Worm (Caenorhabditis elegans) whole organism, L1 larva: Measurements from ENCODE around the gene K09A9.8.

ENCODE experiments used
- C04F5.9 ChIP-seq: sonication (generic microtip); optimal IDR thresholded peaks from 2 replicates; lab custom pipeline; 2016; ENCODE audit warnings: missing genetic modification characterization, missing compliant biosample characterization
- F16B12.6 ChIP-seq: fragments of 150-350 bp; optimal IDR thresholded peaks from 2 replicates; lab custom pipeline; 2014; ENCODE audit warnings: missing biosample characterization, missing genetic modification characterization
- Y116A8C.19 ChIP-seq: sonication (generic microtip); optimal IDR thresholded peaks from 2 replicates; lab custom pipeline; 2016; ENCODE audit warnings: missing compliant biosample characterization, missing genetic modification characterization, borderline replicate concordance
- aha-1 ChIP-seq: fragments of 150-350 bp; optimal IDR thresholded peaks from 2 replicates; lab custom pipeline; 2014; ENCODE audit warnings: missing biosample characterization, missing genetic modification characterization
- aly-2 ChIP-seq: fragments of 150-350 bp; optimal IDR thresholded peaks from 2 replicates; lab custom pipeline; 2014; ENCODE audit warnings: missing biosample characterization, missing genetic modification characterization
- ama-1 ChIP-seq: fragments of 150-350 bp; optimal IDR thresholded peaks from 2 replicates; lab custom pipeline; 2014
- blmp-1 ChIP-seq: fragments of 150-350 bp; optimal IDR thresholded peaks from 2 replicates; lab custom pipeline; 2014; ENCODE audit warnings: missing biosample characterization, missing genetic modification characterization
- ceh-8 ChIP-seq: fragments of 200-800 bp; sonication (Bioruptor generic); optimal IDR thresholded peaks from 2 replicates; lab custom pipeline; 2018; ENCODE audit warnings: mild to moderate bottlenecking, missing genetic modification characterization, moderate library complexity, missing compliant biosample characterization
- ces-1 ChIP-seq: fragments of 150-350 bp; optimal IDR thresholded peaks from 2 replicates; lab custom pipeline; 2014; ENCODE audit warnings: missing biosample characterization, missing genetic modification reagents, missing genetic modification characterization
- dpl-1 ChIP-seq, 3 experiments: fragments of 150-350 bp in 2 of 3; sonication (generic microtip) in 1 of 3; optimal IDR thresholded peaks; 2 replicates each; lab custom pipeline; 2014 to 2017; ENCODE audit warnings: missing biosample characterization in 3 of 3, missing genetic modification characterization in 3 of 3, missing genetic modification reagents in 3 of 3
- dsc-1 ChIP-seq: sonication (generic microtip); optimal IDR thresholded peaks from 2 replicates; lab custom pipeline; 2016; ENCODE audit warnings: mild to moderate bottlenecking, missing genetic modification characterization, missing compliant biosample characterization
- efl-1 ChIP-seq, 4 experiments: fragments of 150-350 bp; optimal IDR thresholded peaks in 3 of 4; peaks in 1 of 4; 1 replicate in 1 of 4; 2 replicates in 3 of 4; lab custom pipeline; 2014; ENCODE audit warnings: missing biosample characterization in 2 of 4, missing genetic modification characterization in 2 of 4, missing genetic modification reagents in 2 of 4
- efl-3 ChIP-seq: fragments of 200-800 bp; sonication (Bioruptor generic); optimal IDR thresholded peaks from 2 replicates; lab custom pipeline; 2018; ENCODE audit warnings: mild to moderate bottlenecking, missing genetic modification characterization, missing compliant biosample characterization
- egl-13 ChIP-seq: sonication (generic microtip); optimal IDR thresholded peaks from 2 replicates; lab custom pipeline; 2016; ENCODE audit warnings: missing genotype, missing genetic modification reagents, missing genetic modification characterization, missing compliant biosample characterization
- egl-27 ChIP-seq, 2 experiments: fragments of 150-350 bp in 1 of 2; sonication (generic microtip); optimal IDR thresholded peaks; 3 replicates each; lab custom pipeline; 2017 to 2018; ENCODE audit warnings: missing biosample characterization in 2 of 2, missing genetic modification characterization in 2 of 2, missing genetic modification reagents in 2 of 2
- elt-2 ChIP-seq: sonication (generic microtip); optimal IDR thresholded peaks from 2 replicates; lab custom pipeline; 2016; ENCODE audit warnings: missing genetic modification characterization, mild to moderate bottlenecking, inconsistent platforms, missing compliant biosample characterization, missing genetic modification reagents
- fos-1 ChIP-seq: fragments of 150-350 bp; optimal IDR thresholded peaks from 2 replicates; lab custom pipeline; 2014; ENCODE audit warnings: missing biosample characterization, missing genetic modification characterization
- hlh-17 ChIP-seq: fragments of 200-800 bp; sonication (Bioruptor generic); optimal IDR thresholded peaks from 2 replicates; lab custom pipeline; 2018; ENCODE audit warnings: missing genetic modification characterization, mild to moderate bottlenecking, missing compliant biosample characterization, moderate library complexity, borderline replicate concordance
- hlh-4 ChIP-seq: sonication (generic microtip); optimal IDR thresholded peaks from 2 replicates; lab custom pipeline; 2016; ENCODE audit warnings: mild to moderate bottlenecking, missing genetic modification characterization, missing compliant biosample characterization
- hpl-2 ChIP-seq: fragments of 150-350 bp; optimal IDR thresholded peaks from 2 replicates; lab custom pipeline; 2014; ENCODE audit warnings: missing biosample characterization, missing genetic modification reagents, missing genetic modification characterization
- irx-1 ChIP-seq: sonication (generic microtip); optimal IDR thresholded peaks from 2 replicates; lab custom pipeline; 2016; ENCODE audit warnings: missing genetic modification characterization, missing compliant biosample characterization
- isw-1 ChIP-seq: fragments of 200-800 bp; sonication (Bioruptor generic); IDR thresholded peaks from 2 replicates; pipeline ENCODE4 v1.3.6; 2022; ENCODE audit warnings: missing genetic modification characterization, missing compliant biosample characterization
- lin-14 ChIP-seq: fragments of 200-800 bp; sonication (Bioruptor generic); optimal IDR thresholded peaks from 2 replicates; lab custom pipeline; 2018; ENCODE audit warnings: mild to moderate bottlenecking, missing genetic modification characterization, moderate library complexity, missing compliant biosample characterization
- lin-35 ChIP-seq, 2 experiments: fragments of 150-350 bp; optimal IDR thresholded peaks; 2 replicates each; lab custom pipeline; 2014; ENCODE audit warnings: missing biosample characterization in 2 of 2, missing genetic modification characterization in 2 of 2, missing genetic modification reagents in 2 of 2
- nhr-11 ChIP-seq: fragments of 150-350 bp; optimal IDR thresholded peaks from 2 replicates; lab custom pipeline; 2014; ENCODE audit warnings: missing biosample characterization, missing genetic modification characterization
- nhr-19 ChIP-seq: fragments of 200-800 bp; sonication (Bioruptor generic); conservative IDR thresholded peaks from 2 replicates; pipeline ENCODE4 v1.3.6; 2022; ENCODE audit warnings: missing genetic modification characterization, missing compliant biosample characterization
- nhr-20 ChIP-seq: sonication (generic microtip); optimal IDR thresholded peaks from 2 replicates; lab custom pipeline; 2016; ENCODE audit warnings: mild to moderate bottlenecking, missing genetic modification characterization, missing compliant biosample characterization
- nhr-237 ChIP-seq: fragments of 150-350 bp; optimal IDR thresholded peaks from 2 replicates; lab custom pipeline; 2014; ENCODE audit warnings: missing biosample characterization, missing genetic modification characterization
- nhr-28 ChIP-seq: fragments of 150-350 bp; optimal IDR thresholded peaks from 2 replicates; lab custom pipeline; 2014; ENCODE audit warnings: missing biosample characterization, missing genetic modification characterization
- nhr-84 ChIP-seq: sonication (generic microtip); optimal IDR thresholded peaks from 2 replicates; lab custom pipeline; 2017; ENCODE audit warnings: missing biosample characterization, missing genetic modification characterization
- nhr-85 ChIP-seq: sonication (generic microtip); peaks from one replicate; lab custom pipeline; 2016; ENCODE audit warnings: missing genetic modification characterization, inconsistent platforms, missing compliant biosample characterization
- nhr-90 ChIP-seq: sonication (generic microtip); optimal IDR thresholded peaks from 2 replicates; lab custom pipeline; 2016; ENCODE audit warnings: mild to moderate bottlenecking, missing genetic modification characterization, missing compliant biosample characterization; ENCODE audit not compliant: poor library complexity
- skn-1 ChIP-seq: fragments of 150-350 bp; optimal IDR thresholded peaks from 2 replicates; lab custom pipeline; 2014; ENCODE audit warnings: missing biosample characterization, missing genetic modification characterization
- snu-23 ChIP-seq: sonication (generic microtip); optimal IDR thresholded peaks from 2 replicates; lab custom pipeline; 2016; ENCODE audit warnings: missing genetic modification characterization, missing compliant biosample characterization
- sox-4 ChIP-seq: sonication (generic microtip); optimal IDR thresholded peaks from 2 replicates; lab custom pipeline; 2016; ENCODE audit warnings: missing genetic modification characterization, missing compliant biosample characterization
- sup-37 ChIP-seq: fragments of 200-800 bp; sonication (Bioruptor generic); optimal IDR thresholded peaks from 2 replicates; lab custom pipeline; 2018; ENCODE audit warnings: mild to moderate bottlenecking, missing genetic modification characterization, missing compliant biosample characterization
- unc-30 ChIP-seq: sonication (generic microtip); optimal IDR thresholded peaks from 2 replicates; lab custom pipeline; 2017; ENCODE audit warnings: missing biosample characterization, missing genetic modification characterization
- unc-62 ChIP-seq: fragments of 150-350 bp; optimal IDR thresholded peaks from 2 replicates; lab custom pipeline; 2014; ENCODE audit warnings: missing biosample characterization, missing genetic modification reagents, missing genetic modification characterization
- unc-98 ChIP-seq: fragments of 200-800 bp; sonication (Bioruptor generic); IDR thresholded peaks from 2 replicates; pipeline ENCODE4 v1.3.6; 2022; ENCODE audit warnings: missing genetic modification characterization, missing compliant biosample characterization
- xbp-1 ChIP-seq: sonication (generic microtip); optimal IDR thresholded peaks from 2 replicates; lab custom pipeline; 2016; ENCODE audit warnings: missing genetic modification characterization, missing compliant biosample characterization
- zag-1 ChIP-seq: fragments of 150-350 bp; optimal IDR thresholded peaks from 2 replicates; lab custom pipeline; 2014; ENCODE audit warnings: missing biosample characterization, missing genetic modification characterization
- ztf-11 ChIP-seq, 2 experiments: sonication (generic microtip); optimal IDR thresholded peaks; 2 replicates each; lab custom pipeline; 2016 to 2017; ENCODE audit warnings: missing genetic modification characterization in 2 of 2, missing biosample characterization in 1 of 2, missing compliant biosample characterization in 1 of 2

Gene K09A9.8

ce11 chrX:15597077-15597476 is at the start of gene K09A9.8:
TSS of gene K09A9.8 (minus strand) at chrX:15597177.
- TF ChIP-seq aha-1 (tag; lab: Kevin White, UChicago) (no peak), ces-1 (GFP tag; lab: Kevin White, UChicago) (no peak), nhr-84 (tag; lab: Kevin White, UChicago) (no peak), lin-35 (GFP tag; optimal IDR thresholded peaks at IDR 0.05; lab: Kevin White, UChicago) (no peak), unc-30 (tag; lab: Kevin White, UChicago) (no peak), nhr-85 (tag; lab: Kevin White, UChicago) (no peak), sup-37 (GFP tag; lab: Kevin White, UChicago) (no peak), nhr-90 (tag; lab: Kevin White, UChicago) (no peak), Y116A8C.19 (no peak), F16B12.6 (tag; lab: Kevin White, UChicago) (no peak), ceh-8 (GFP tag; lab: Kevin White, UChicago) (no peak), skn-1 (tag; lab: Kevin White, UChicago) (no peak), elt-2 (tag; lab: Kevin White, UChicago) (no peak), nhr-20 (tag; lab: Kevin White, UChicago) (no peak), fos-1 (tag; lab: Kevin White, UChicago) (no peak), hlh-17 (GFP tag; lab: Kevin White, UChicago) (no peak), efl-3 (no peak), C04F5.9 (no peak), egl-27 (tag; optimal IDR thresholded peaks at IDR 0.05; lab: Kevin White, UChicago) (no peak)

- TF ChIP-seq ama-1 (no peak), efl-3 (no peak), nhr-19 (no peak), isw-1 (GFP tag; lab: Robert Waterston, UW) (no peak), lin-14 (no peak), unc-98 (GFP tag; lab: Robert Waterston, UW) (no peak), ztf-11 (tag; optimal IDR thresholded peaks at IDR 0.05; lab: Kevin White, UChicago) (no peak), aha-1 (tag; lab: Kevin White, UChicago) (no peak), egl-27 (tag; optimal IDR thresholded peaks at IDR 0.05; lab: Kevin White, UChicago) (no peak), hpl-2 (GFP tag; lab: Kevin White, UChicago) (no peak), nhr-28 (tag; lab: Kevin White, UChicago) (no peak), zag-1 (no peak), egl-13 (tag; lab: Kevin White, UChicago) (no peak), dsc-1 (tag; lab: Kevin White, UChicago) (no peak), elt-2 (tag; lab: Kevin White, UChicago) (no peak), xbp-1 (no peak), nhr-11 (tag; lab: Kevin White, UChicago) (no peak), aly-2 (tag; lab: Kevin White, UChicago) (no peak), hlh-4 (tag; lab: Kevin White, UChicago) (no peak), nhr-237 (no peak)
Measured at ce11 chrX:15642638-15643037, 45.7 kb upstream of the K09A9.8 start, which contains the start of gene H08J19.1. TSS of gene H08J19.1 (plus strand) at chrX:15642938.

ce11 chrX:15641380-15641779 is 44.4 kb upstream of the K09A9.8 start:
- TF ChIP-seq ztf-11 (tag; optimal IDR thresholded peaks at IDR 0.05; lab: Kevin White, UChicago) (no peak), ces-1 (GFP tag; lab: Kevin White, UChicago) (no peak), sox-4 (tag; lab: Kevin White, UChicago) (no peak), fos-1 (tag; lab: Kevin White, UChicago) (no peak), unc-62 (GFP tag; lab: Kevin White, UChicago) (no peak), efl-1 (optimal IDR thresholded peaks at IDR 0.05; lab: Kevin White, UChicago) (no peak), efl-1 (GFP tag; optimal IDR thresholded peaks at IDR 0.05 in 1 of 2; lab: Kevin White, UChicago) (no peak), aly-2 (tag; lab: Kevin White, UChicago) (no peak), nhr-11 (tag; lab: Kevin White, UChicago) (no peak), blmp-1 (tag; lab: Kevin White, UChicago) (no peak), dpl-1 (GFP tag; optimal IDR thresholded peaks at IDR 0.05; lab: Kevin White, UChicago) (no peak), irx-1 (tag; lab: Kevin White, UChicago) (no peak), nhr-84 (tag; lab: Kevin White, UChicago) (no peak), isw-1 (GFP tag; lab: Robert Waterston, UW) (no peak), snu-23 (no peak)
